Worm (Caenorhabditis elegans): ENCODE results near the gene cyp-31A5.

ce11 chrIV:13358488-13358887 is 42.6 kb upstream of the cyp-31A5 start, which contains the start of gene W02A2.8:
- TF ChIP-seq ces-1 (GFP tag; optimal IDR thresholded peaks at IDR 0.05), result no peak
- TF ChIP-seq ztf-11 (tag; optimal IDR thresholded peaks at IDR 0.05), result no peak
- TF ChIP-seq unc-39 (tag; optimal IDR thresholded peaks at IDR 0.05), result no peak
- TF ChIP-seq blmp-1 (tag; optimal IDR thresholded peaks at IDR 0.05), result no peak
- no peak for TF ChIP-seq drap-1 (GFP tag; optimal IDR thresholded peaks at IDR 0.05)
- no peak for TF ChIP-seq ham-2 (GFP tag; optimal IDR thresholded peaks at IDR 0.05)
